Worm (Caenorhabditis elegans) whole organism, L4 larva: ENCODE measurements around the gene clu-1.

ENCODE experiments used
- F10B5.3 ChIP-seq: sonication (generic microtip); optimal IDR thresholded peaks from 2 replicates; lab custom pipeline; 2016; ENCODE audit warnings: mild to moderate bottlenecking, missing genetic modification characterization, missing compliant biosample characterization
- F49E8.2 ChIP-seq: sonication (generic microtip); optimal IDR thresholded peaks from 2 replicates; lab custom pipeline; 2016; ENCODE audit warnings: missing compliant biosample characterization, mild to moderate bottlenecking, missing genetic modification characterization, borderline replicate concordance
- R02D3.7 ChIP-seq: fragments of 150-350 bp; sonication (generic microtip); optimal IDR thresholded peaks from 3 replicates; lab custom pipeline; 2014; ENCODE audit warnings: missing biosample characterization, missing genetic modification characterization
- T20F7.1 ChIP-seq: fragments of 200-800 bp; sonication (Bioruptor generic); optimal IDR thresholded peaks from 2 replicates; lab custom pipeline; 2018; ENCODE audit warnings: mild to moderate bottlenecking, missing genetic modification characterization, missing compliant biosample characterization
- Y5F2A.4 ChIP-seq: fragments of 200-800 bp; sonication (Bioruptor generic); optimal IDR thresholded peaks from 2 replicates; lab custom pipeline; 2018; ENCODE audit warnings: mild to moderate bottlenecking, missing genetic modification characterization, missing compliant biosample characterization
- ZK337.2 ChIP-seq: fragments of 200-800 bp; sonication (Bioruptor generic); IDR thresholded peaks from 2 replicates; pipeline ENCODE4 v1.3.6; 2022; ENCODE audit warnings: missing genetic modification reagents, missing genetic modification characterization, missing compliant biosample characterization
- aha-1 ChIP-seq: fragments of 150-350 bp; peaks from one replicate; lab custom pipeline; 2014; ENCODE audit warnings: missing biosample characterization, missing genetic modification characterization
- arid-1 ChIP-seq: fragments of 200-800 bp; sonication (Bioruptor generic); conservative IDR thresholded peaks from 2 replicates; pipeline ENCODE4 v1.3.6; 2022; ENCODE audit warnings: missing genetic modification reagents, missing genetic modification characterization, missing compliant biosample characterization
- ceh-28 ChIP-seq: fragments of 150-350 bp; optimal IDR thresholded peaks from 2 replicates; lab custom pipeline; 2014; ENCODE audit warnings: missing biosample characterization, missing genetic modification reagents, missing genetic modification characterization
- ceh-44 ChIP-seq: fragments of 200-800 bp; sonication (Bioruptor generic); IDR thresholded peaks from 2 replicates; pipeline ENCODE4 v1.3.6; 2022; ENCODE audit warnings: missing genetic modification reagents, missing genetic modification characterization, missing compliant biosample characterization
- daf-8 ChIP-seq: fragments of 200-800 bp; sonication (Bioruptor generic); IDR thresholded peaks from 2 replicates; pipeline ENCODE4 v1.3.6; 2022; ENCODE audit warnings: missing genetic modification characterization, missing compliant biosample characterization
- dmd-8 ChIP-seq: fragments of 200-800 bp; sonication (Bioruptor generic); IDR thresholded peaks from 2 replicates; pipeline ENCODE4 v1.3.6; 2022; ENCODE audit warnings: missing genetic modification characterization, missing compliant biosample characterization
- dpl-1 ChIP-seq: fragments of 150-350 bp; optimal IDR thresholded peaks from 2 replicates; lab custom pipeline; 2014; ENCODE audit warnings: missing biosample characterization, missing genetic modification reagents, missing genetic modification characterization
- egl-27 ChIP-seq: sonication (generic microtip); optimal IDR thresholded peaks from 3 replicates; lab custom pipeline; 2017; ENCODE audit warnings: missing biosample characterization, missing genetic modification reagents, missing genetic modification characterization
- egl-43 ChIP-seq: fragments of 200-800 bp; sonication (Bioruptor generic); IDR thresholded peaks from 2 replicates; pipeline ENCODE4 v1.3.6; 2022; ENCODE audit warnings: missing genetic modification reagents, missing genetic modification characterization, missing compliant biosample characterization
- fos-1 ChIP-seq: fragments of 150-350 bp; optimal IDR thresholded peaks from 2 replicates; lab custom pipeline; 2014; ENCODE audit warnings: missing biosample characterization, missing genetic modification characterization
- hif-1 ChIP-seq, 2 experiments: sonication (generic microtip); optimal IDR thresholded peaks; 2 replicates each; lab custom pipeline; 2016 to 2017; ENCODE audit warnings: missing compliant biosample characterization in 2 of 2, missing genetic modification characterization in 2 of 2, missing genetic modification reagents in 2 of 2, missing genotype in 2 of 2, mild to moderate bottlenecking in 1 of 2
- lin-1 ChIP-seq: fragments of 200-800 bp; sonication (Bioruptor generic); IDR thresholded peaks from 2 replicates; pipeline ENCODE4 v1.3.6; 2022; ENCODE audit warnings: missing genetic modification reagents, missing genetic modification characterization, missing compliant biosample characterization
- lin-13 ChIP-seq: fragments of 150-350 bp; optimal IDR thresholded peaks from 2 replicates; lab custom pipeline; 2014; ENCODE audit warnings: missing biosample characterization, missing genetic modification reagents, missing genetic modification characterization
- lin-29 ChIP-seq: fragments of 200-800 bp; sonication (Bioruptor generic); IDR thresholded peaks from 2 replicates; pipeline ENCODE4 v1.3.6; 2022; ENCODE audit warnings: missing genetic modification reagents, missing genetic modification characterization, missing compliant biosample characterization
- lir-3 ChIP-seq: sonication (generic microtip); optimal IDR thresholded peaks from 2 replicates; lab custom pipeline; 2016; ENCODE audit warnings: mild to moderate bottlenecking, missing genetic modification characterization, missing compliant biosample characterization
- lsy-2 ChIP-seq, 2 experiments: fragments of 150-350 bp in 1 of 2; sonication (generic microtip) in 1 of 2; optimal IDR thresholded peaks; 2 replicates each; lab custom pipeline; 2014 to 2017; ENCODE audit warnings: missing biosample characterization in 2 of 2, missing genetic modification characterization in 2 of 2
- madf-5 ChIP-seq, 2 experiments: fragments of 200-800 bp; sonication (Bioruptor generic); IDR thresholded peaks; 2 replicates each; pipeline ENCODE4 v1.3.6; 2022; ENCODE audit warnings: missing compliant biosample characterization in 2 of 2, missing genetic modification characterization in 2 of 2
- madf-9 ChIP-seq: fragments of 200-800 bp; sonication (Bioruptor generic); conservative IDR thresholded peaks from 2 replicates; pipeline ENCODE4 v1.3.6; 2022; ENCODE audit warnings: missing genetic modification reagents, missing genetic modification characterization, missing compliant biosample characterization
- mdl-1 ChIP-seq, 2 experiments: fragments of 150-350 bp in 1 of 2; sonication (generic microtip) in 1 of 2; optimal IDR thresholded peaks; 2 replicates each; lab custom pipeline; 2014 to 2017; ENCODE audit warnings: missing biosample characterization in 2 of 2, missing genetic modification characterization in 2 of 2
- mdt-29 ChIP-seq: fragments of 200-800 bp; sonication (Bioruptor generic); IDR thresholded peaks from 2 replicates; pipeline ENCODE4 v1.3.6; 2022; ENCODE audit warnings: missing genetic modification reagents, missing genetic modification characterization, missing compliant biosample characterization
- mes-2 ChIP-seq: sonication (generic microtip); optimal IDR thresholded peaks from 2 replicates; lab custom pipeline; 2016; ENCODE audit warnings: missing genotype, mild to moderate bottlenecking, missing genetic modification characterization, missing compliant biosample characterization; ENCODE audit not compliant: poor library complexity, severe bottlenecking
- mxl-2 ChIP-seq: fragments of 200-800 bp; sonication (Bioruptor generic); conservative IDR thresholded peaks from 2 replicates; pipeline ENCODE4 v1.3.6; 2022; ENCODE audit warnings: missing genetic modification reagents, missing genetic modification characterization, missing compliant biosample characterization
- nhr-11 ChIP-seq: fragments of 150-350 bp; optimal IDR thresholded peaks from 2 replicates; lab custom pipeline; 2014; ENCODE audit warnings: missing biosample characterization, missing genetic modification characterization
- nhr-48 ChIP-seq: sonication (generic microtip); optimal IDR thresholded peaks from 2 replicates; lab custom pipeline; 2016; ENCODE audit warnings: mild to moderate bottlenecking, missing genetic modification characterization, missing compliant biosample characterization
- pqm-1 ChIP-seq: sonication (generic microtip); optimal IDR thresholded peaks from 2 replicates; lab custom pipeline; 2017; ENCODE audit warnings: missing biosample characterization, missing genetic modification characterization
- saeg-2 ChIP-seq: fragments of 200-800 bp; sonication (Bioruptor generic); IDR thresholded peaks from 2 replicates; pipeline ENCODE4 v1.3.6; 2022; ENCODE audit warnings: missing genetic modification reagents, missing genetic modification characterization, missing compliant biosample characterization
- sdz-12 ChIP-seq: fragments of 200-800 bp; sonication (Bioruptor generic); optimal IDR thresholded peaks from 2 replicates; lab custom pipeline; 2018; ENCODE audit warnings: mild to moderate bottlenecking, missing genetic modification characterization, missing compliant biosample characterization
- unc-130 ChIP-seq: sonication (generic microtip); optimal IDR thresholded peaks from 2 replicates; lab custom pipeline; 2016; ENCODE audit warnings: missing genetic modification reagents, missing genetic modification characterization, missing compliant biosample characterization
- unc-62 ChIP-seq, 3 experiments: fragments of 150-350 bp in 1 of 3; sonication (generic microtip); optimal IDR thresholded peaks in 2 of 3; peaks in 1 of 3; 1 replicate in 1 of 3; 2 replicates in 2 of 3; lab custom pipeline; 2014 to 2017; ENCODE audit warnings: missing biosample characterization in 3 of 3, missing genetic modification characterization in 3 of 3, missing genetic modification reagents in 3 of 3, missing genotype in 1 of 3
- zfp-3 ChIP-seq: fragments of 200-800 bp; sonication (Bioruptor generic); conservative IDR thresholded peaks from 2 replicates; pipeline ENCODE4 v1.3.6; 2022; ENCODE audit warnings: missing genetic modification reagents, missing genetic modification characterization, missing compliant biosample characterization
- zip-2 ChIP-seq: fragments of 150-350 bp; optimal IDR thresholded peaks from 2 replicates; lab custom pipeline; 2014; ENCODE audit warnings: missing biosample characterization, missing genetic modification characterization

Gene clu-1

ce11 chrIII:9500267-9500666, 21.0 kb downstream of the clu-1 start, which contains the start of gene sod-4 (continued):
- TF ChIP-seq dmd-8 (GFP tag; lab: Robert Waterston, UW) (no peak), saeg-2 (GFP tag; lab: Robert Waterston, UW) (no peak), hif-1 (tag; optimal IDR thresholded peaks at IDR 0.05; lab: Kevin White, UChicago) (no peak), madf-9 (GFP tag; lab: Robert Waterston, UW) (no peak), mdt-29 (GFP tag; lab: Robert Waterston, UW) (no peak)

ce11 chrIII:9497412-9497811, 23.8 kb downstream of the clu-1 start:
- TF ChIP-seq mdt-29 (GFP tag; lab: Robert Waterston, UW) (no peak), ceh-28 (tag; lab: Kevin White, UChicago) (no peak)
- TF ChIP-seq, all 104 proteins: peak for 0

ce11 chrIII:9496083-9496482, 25.2 kb downstream of the clu-1 start:
- TF ChIP-seq aha-1 (tag; lab: Kevin White, UChicago) (peak; percentile 64), R02D3.7 (tag; lab: Kevin White, UChicago) (no peak), T20F7.1 (GFP tag; lab: Kevin White, UChicago) (no peak), mdl-1 (tag; optimal IDR thresholded peaks at IDR 0.05; lab: Kevin White, UChicago) (no peak)

ce11 chrIII:9494209-9494608, 27.1 kb downstream of the clu-1 start:
- TF ChIP-seq unc-62 (GFP tag; optimal IDR thresholded peaks at IDR 0.05 in 1 of 2; lab: Kevin White, UChicago) (peak in 1 of 2 experiments; percentile 97), unc-62 (tag; optimal IDR thresholded peaks at IDR 0.05; lab: Kevin White, UChicago) (no peak), ZK337.2 (GFP tag; lab: Robert Waterston, UW) (no peak), F10B5.3 (tag; lab: Kevin White, UChicago) (no peak), mdt-29 (GFP tag; lab: Robert Waterston, UW) (no peak), aha-1 (tag; lab: Kevin White, UChicago) (peak; percentile 78)

ce11 chrIII:9490783-9491547, 30.3 kb downstream of the clu-1 start, which contains the start of the genes dars-1 and ctr-9:
TSS of gene dars-1 (minus strand) at chrIII:9491215.
TSS of gene ctr-9 (plus strand) at chrIII:9491396.
- TF ChIP-seq mes-2 (tag; lab: Kevin White, UChicago) (peak; percentile 18), lin-1 (no peak), lir-3 (no peak), arid-1 (GFP tag; lab: Robert Waterston, UW) (0 out of 2 replicates have a peak, but pooled peaks have one; percentile 1), lin-29 (GFP tag; lab: Robert Waterston, UW) (no peak), lsy-2 (tag; optimal IDR thresholded peaks at IDR 0.05; lab: Kevin White, UChicago) (peak in 1 of 2 experiments; percentile 31), dpl-1 (peak; percentile 43), F49E8.2 (tag; lab: Kevin White, UChicago) (no peak), nhr-48 (tag; lab: Kevin White, UChicago) (no peak), fos-1 (no peak), zip-2 (peak; percentile 91)

- TF ChIP-seq unc-62 (GFP tag; optimal IDR thresholded peaks at IDR 0.05 in 1 of 2; lab: Kevin White, UChicago) (peak in 1 of 2 experiments; percentile 10), unc-62 (tag; optimal IDR thresholded peaks at IDR 0.05; lab: Kevin White, UChicago) (no peak), lir-3 (no peak), lin-29 (GFP tag; lab: Robert Waterston, UW) (no peak)
Measured at ce11 chrIII:9489798-9490197, 31.5 kb downstream of the clu-1 start.

- no peak for TF ChIP-seq unc-130 (GFP tag; lab: Kevin White, UChicago)
- no peak for TF ChIP-seq lin-13 (GFP tag; lab: Kevin White, UChicago)
- no peak for TF ChIP-seq pqm-1 (tag; lab: Kevin White, UChicago)
- TF ChIP-seq egl-27 (tag; lab: Kevin White, UChicago), result no peak
- no peak for TF ChIP-seq madf-5 (GFP tag; IDR thresholded peaks at IDR 0.05; lab: Robert Waterston, UW)
- no peak for TF ChIP-seq madf-9 (GFP tag; lab: Robert Waterston, UW)
- no peak for TF ChIP-seq Y5F2A.4 (GFP tag; lab: Kevin White, UChicago)
- TF ChIP-seq sdz-12, result no peak
- TF ChIP-seq nhr-11 (tag; lab: Kevin White, UChicago), result no peak
- no peak for TF ChIP-seq ceh-44
- TF ChIP-seq mxl-2 (GFP tag; lab: Robert Waterston, UW), result no peak
- no peak for TF ChIP-seq ceh-28 (tag; lab: Kevin White, UChicago)
- no peak for TF ChIP-seq mdl-1 (tag; optimal IDR thresholded peaks at IDR 0.05; lab: Kevin White, UChicago)
- no peak for TF ChIP-seq egl-43
- no peak for TF ChIP-seq daf-8 (GFP tag; lab: Robert Waterston, UW)
- TF ChIP-seq zfp-3 (GFP tag; lab: Robert Waterston, UW), result no peak
Measured at ce11 chrIII:9488431-9488830, 32.8 kb downstream of the clu-1 start, which contains the start of gene nlp-36. TSS of gene nlp-36 (plus strand) at chrIII:9488731.
